Worm (Caenorhabditis elegans) whole organism, L2 larva: ENCODE results near the gene scl-1.

Experiments used
- C34F6.9 ChIP-seq: fragments of 150-350 bp; optimal IDR thresholded peaks from 2 replicates; lab custom pipeline; 2014; ENCODE audit warnings: missing biosample characterization, missing genetic modification characterization
- F13H6.1 ChIP-seq: sonication (generic microtip); optimal IDR thresholded peaks from 2 replicates; lab custom pipeline; 2016; ENCODE audit warnings: missing genetic modification characterization, missing compliant biosample characterization
- R02D3.7 ChIP-seq: fragments of 150-350 bp; optimal IDR thresholded peaks from 2 replicates; lab custom pipeline; 2014; ENCODE audit warnings: missing biosample characterization, missing genetic modification characterization
- Y55F3AM.14 ChIP-seq: fragments of 200-800 bp; sonication (Bioruptor generic); optimal IDR thresholded peaks from 2 replicates; lab custom pipeline; 2018; ENCODE audit warnings: mild to moderate bottlenecking, missing genetic modification characterization, missing compliant biosample characterization
- alr-1 ChIP-seq: fragments of 150-350 bp; optimal IDR thresholded peaks from 2 replicates; lab custom pipeline; 2014; ENCODE audit warnings: missing biosample characterization, missing genetic modification characterization
- aly-2 ChIP-seq: fragments of 150-350 bp; optimal IDR thresholded peaks from 2 replicates; lab custom pipeline; 2014; ENCODE audit warnings: missing biosample characterization, missing genetic modification characterization
- ama-1 ChIP-seq: fragments of 150-350 bp; optimal IDR thresholded peaks from 2 replicates; lab custom pipeline; 2018; ENCODE audit warnings: inconsistent platforms
- blmp-1 ChIP-seq: sonication (generic microtip); optimal IDR thresholded peaks from 2 replicates; lab custom pipeline; 2017; ENCODE audit warnings: missing genetic modification characterization, mild to moderate bottlenecking, missing compliant biosample characterization, antibody characterized with exemption, moderate library complexity; ENCODE audit not compliant: insufficient read depth
- ceh-16 ChIP-seq: fragments of 150-350 bp; optimal IDR thresholded peaks from 2 replicates; lab custom pipeline; 2014; ENCODE audit warnings: missing biosample characterization, missing genetic modification characterization
- ceh-82 ChIP-seq: fragments of 150-350 bp; optimal IDR thresholded peaks from 2 replicates; lab custom pipeline; 2014; ENCODE audit warnings: missing biosample characterization, missing genetic modification characterization
- dmd-4 ChIP-seq: sonication (generic microtip); optimal IDR thresholded peaks from 2 replicates; lab custom pipeline; 2017; ENCODE audit warnings: missing biosample characterization, missing genetic modification characterization
- egl-27 ChIP-seq: sonication (generic microtip); optimal IDR thresholded peaks from 3 replicates; lab custom pipeline; 2017; ENCODE audit warnings: missing biosample characterization, missing genetic modification reagents, missing genetic modification characterization
- elt-1 ChIP-seq: fragments of 150-350 bp; optimal IDR thresholded peaks from 2 replicates; lab custom pipeline; 2014; ENCODE audit warnings: missing biosample characterization, missing genetic modification characterization
- elt-3 ChIP-seq: sonication (generic microtip); optimal IDR thresholded peaks from 2 replicates; lab custom pipeline; 2017; ENCODE audit warnings: missing biosample characterization, missing genetic modification characterization
- fos-1 ChIP-seq: fragments of 150-350 bp; optimal IDR thresholded peaks from 2 replicates; lab custom pipeline; 2014; ENCODE audit warnings: missing biosample characterization, missing genetic modification characterization
- gmeb-1 ChIP-seq: fragments of 150-350 bp; optimal IDR thresholded peaks from 2 replicates; lab custom pipeline; 2014; ENCODE audit warnings: missing biosample characterization, missing genetic modification characterization
- lin-11 ChIP-seq: fragments of 150-350 bp; sonication (generic microtip); optimal IDR thresholded peaks from 2 replicates; lab custom pipeline; 2014; ENCODE audit warnings: missing biosample characterization, missing genetic modification characterization, inconsistent platforms, mixed read lengths
- lin-13 ChIP-seq: fragments of 150-350 bp; optimal IDR thresholded peaks from 2 replicates; lab custom pipeline; 2014; ENCODE audit warnings: missing biosample characterization, missing genetic modification reagents, missing genetic modification characterization
- lin-39 ChIP-seq: fragments of 150-350 bp; optimal IDR thresholded peaks from 2 replicates; lab custom pipeline; 2014; ENCODE audit warnings: missing biosample characterization, missing genetic modification reagents, missing genetic modification characterization
- lsy-2 ChIP-seq, 2 experiments: fragments of 150-350 bp in 1 of 2; sonication (generic microtip) in 1 of 2; optimal IDR thresholded peaks; 2 replicates each; lab custom pipeline; 2014 to 2017; ENCODE audit warnings: missing biosample characterization in 2 of 2, missing genetic modification characterization in 2 of 2
- mab-5 ChIP-seq: fragments of 150-350 bp; optimal IDR thresholded peaks from 2 replicates; lab custom pipeline; 2014; ENCODE audit warnings: missing biosample characterization, missing genetic modification characterization
- mbf-1 ChIP-seq: sonication (generic microtip); optimal IDR thresholded peaks from 2 replicates; lab custom pipeline; 2017; ENCODE audit warnings: missing biosample characterization, missing genetic modification characterization
- mdl-1 ChIP-seq, 2 experiments: fragments of 150-350 bp in 1 of 2; sonication (generic microtip) in 1 of 2; optimal IDR thresholded peaks; 2 replicates each; lab custom pipeline; 2017; ENCODE audit warnings: missing biosample characterization in 2 of 2, missing genetic modification characterization in 2 of 2
- nhr-10 ChIP-seq: sonication (generic microtip); optimal IDR thresholded peaks from 2 replicates; lab custom pipeline; 2017; ENCODE audit warnings: missing biosample characterization, missing genetic modification characterization
- nhr-12 ChIP-seq: fragments of 150-350 bp; optimal IDR thresholded peaks from 2 replicates; lab custom pipeline; 2014; ENCODE audit warnings: missing biosample characterization, missing genetic modification characterization
- nhr-129 ChIP-seq: fragments of 150-350 bp; optimal IDR thresholded peaks from 2 replicates; lab custom pipeline; 2014; ENCODE audit warnings: missing biosample characterization, missing genetic modification characterization
- nhr-21 ChIP-seq: fragments of 150-350 bp; optimal IDR thresholded peaks from 2 replicates; lab custom pipeline; 2014; ENCODE audit warnings: missing biosample characterization, missing genetic modification characterization
- nhr-23 ChIP-seq: fragments of 150-350 bp; optimal IDR thresholded peaks from 2 replicates; lab custom pipeline; 2014; ENCODE audit warnings: missing biosample characterization, missing genetic modification reagents, missing genetic modification characterization
- nhr-25 ChIP-seq: fragments of 150-350 bp; sonication (generic microtip); optimal IDR thresholded peaks from 3 replicates; lab custom pipeline; 2014; ENCODE audit warnings: missing biosample characterization, missing genetic modification characterization
- nhr-6 ChIP-seq: fragments of 150-350 bp; optimal IDR thresholded peaks from 2 replicates; lab custom pipeline; 2014; ENCODE audit warnings: missing biosample characterization, missing genetic modification characterization
- nhr-77 ChIP-seq: fragments of 150-350 bp; optimal IDR thresholded peaks from 2 replicates; lab custom pipeline; 2014; ENCODE audit warnings: missing biosample characterization, missing genetic modification characterization
- peb-1 ChIP-seq: fragments of 150-350 bp; optimal IDR thresholded peaks from 2 replicates; lab custom pipeline; 2014; ENCODE audit warnings: missing biosample characterization, missing genetic modification characterization
- sem-4 ChIP-seq: fragments of 150-350 bp; optimal IDR thresholded peaks from 2 replicates; lab custom pipeline; 2014; ENCODE audit warnings: missing biosample characterization, missing genetic modification reagents, missing genetic modification characterization
- skn-1 ChIP-seq: sonication (generic microtip); optimal IDR thresholded peaks from 2 replicates; lab custom pipeline; 2017; ENCODE audit warnings: missing biosample characterization, missing genetic modification characterization
- sma-9 ChIP-seq, 2 experiments: fragments of 150-350 bp in 1 of 2; sonication (generic microtip) in 1 of 2; optimal IDR thresholded peaks; 2 replicates each; lab custom pipeline; 2014 to 2016; ENCODE audit warnings: missing genetic modification characterization in 2 of 2, mild to moderate bottlenecking in 1 of 2, missing biosample characterization in 1 of 2, missing compliant biosample characterization in 1 of 2, missing genetic modification reagents in 1 of 2, moderate library complexity in 1 of 2
- unc-39 ChIP-seq: fragments of 150-350 bp; optimal IDR thresholded peaks from 2 replicates; lab custom pipeline; 2014; ENCODE audit warnings: missing biosample characterization, missing genetic modification characterization
- unc-55 ChIP-seq: fragments of 150-350 bp; sonication (generic microtip); optimal IDR thresholded peaks from 3 replicates; lab custom pipeline; 2014; ENCODE audit warnings: missing biosample characterization, missing genetic modification reagents, missing genetic modification characterization
- unc-62 ChIP-seq: fragments of 150-350 bp; optimal IDR thresholded peaks from 2 replicates; lab custom pipeline; 2014; ENCODE audit warnings: missing biosample characterization, missing genetic modification reagents, missing genetic modification characterization
- zag-1 ChIP-seq: fragments of 150-350 bp; optimal IDR thresholded peaks from 2 replicates; lab custom pipeline; 2014; ENCODE audit warnings: missing biosample characterization, missing genetic modification characterization
- ztf-1 ChIP-seq: fragments of 200-800 bp; sonication (Bioruptor generic); conservative IDR thresholded peaks from 2 replicates; pipeline ENCODE4 v1.3.6; 2022; ENCODE audit warnings: missing genetic modification characterization, missing compliant biosample characterization
- ztf-4 ChIP-seq: fragments of 150-350 bp; optimal IDR thresholded peaks from 2 replicates; lab custom pipeline; 2014; ENCODE audit warnings: missing biosample characterization, missing genetic modification characterization

The scl-1 gene

ce11 chrIV:13085675-13086074 lies 29.5 kb downstream of the scl-1 start:
- TF ChIP-seq unc-55 (GFP tag; lab: Kevin White, UChicago), result no peak
- no peak for TF ChIP-seq fos-1 (tag; lab: Kevin White, UChicago)
- no peak for TF ChIP-seq F13H6.1
- TF ChIP-seq nhr-12 (tag; lab: Kevin White, UChicago), result no peak
- TF ChIP-seq nhr-77 (tag; lab: Kevin White, UChicago), result no peak
- no peak for TF ChIP-seq lin-13
- TF ChIP-seq mbf-1 (tag; lab: Kevin White, UChicago), result no peak
- no peak for TF ChIP-seq R02D3.7
- TF ChIP-seq, all 48 proteins: peak for 0

- TF ChIP-seq gmeb-1 (tag; lab: Kevin White, UChicago) (no peak), ceh-16 (tag; lab: Kevin White, UChicago) (no peak), sem-4 (tag; lab: Kevin White, UChicago) (no peak), blmp-1 (tag; lab: Kevin White, UChicago) (no peak), ceh-82 (tag; lab: Kevin White, UChicago) (no peak), zag-1 (tag; lab: Kevin White, UChicago) (no peak), mab-5 (tag; lab: Kevin White, UChicago) (no peak), lin-39 (tag; lab: Kevin White, UChicago) (no peak)
Observed at ce11 chrIV:13086705-13087104, 30.6 kb downstream of the scl-1 start, which contains the start of gene spin-2. TSS of gene spin-2 (plus strand) at chrIV:13087005.

ce11 chrIV:13089671-13090242 lies 33.6 kb downstream of the scl-1 start:
- TF ChIP-seq Y55F3AM.14 (GFP tag; lab: Kevin White, UChicago) (no peak), elt-3 (tag; lab: Kevin White, UChicago) (no peak), gmeb-1 (tag; lab: Kevin White, UChicago) (no peak), lin-13 (no peak), R02D3.7 (no peak), F13H6.1 (no peak), sem-4 (tag; lab: Kevin White, UChicago) (no peak), ama-1 (no peak)
- TF ChIP-seq, all 48 proteins: peak for 0

DNA sequence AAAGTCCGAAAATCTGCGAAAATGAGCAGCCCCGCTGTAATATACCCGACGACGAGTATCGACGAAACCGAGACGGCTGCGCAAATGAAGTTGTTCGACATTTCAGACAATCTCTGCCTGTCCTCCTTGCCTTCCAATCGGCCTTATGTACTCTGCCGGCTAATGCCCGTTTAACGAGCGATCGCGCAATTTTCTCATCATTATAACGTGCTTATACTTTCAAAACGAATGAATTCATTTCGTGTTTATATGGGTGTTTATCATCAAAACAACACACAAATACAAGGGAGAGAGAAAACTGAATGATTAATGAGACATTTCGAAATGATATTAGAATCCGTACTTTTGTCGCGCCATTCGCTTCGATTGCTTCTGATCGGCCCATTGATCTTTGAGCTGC lies 34.8 kb downstream of the scl-1 start, which contains the start of gene col-132:
Gene col-132, minus strand, starts transcription at position 101 of the 400 bp plus-strand sequence.
- TF ChIP-seq sma-9 (GFP tag; optimal IDR thresholded peaks at IDR 0.05; lab: Kevin White, UChicago) (no peak), sma-9 (tag; optimal IDR thresholded peaks at IDR 0.05; lab: Kevin White, UChicago) (no peak), C34F6.9 (tag; lab: Kevin White, UChicago) (no peak), unc-39 (tag; lab: Kevin White, UChicago) (no peak), lsy-2 (tag; optimal IDR thresholded peaks at IDR 0.05; lab: Kevin White, UChicago) (no peak), ceh-16 (tag; lab: Kevin White, UChicago) (no peak), ztf-4 (tag; lab: Kevin White, UChicago) (no peak), nhr-129 (no peak), lin-13 (no peak), R02D3.7 (no peak), lin-11 (tag; lab: Kevin White, UChicago) (no peak), elt-1 (tag; lab: Kevin White, UChicago) (no peak), Y55F3AM.14 (GFP tag; lab: Kevin White, UChicago) (no peak), egl-27 (no peak)

DNA sequence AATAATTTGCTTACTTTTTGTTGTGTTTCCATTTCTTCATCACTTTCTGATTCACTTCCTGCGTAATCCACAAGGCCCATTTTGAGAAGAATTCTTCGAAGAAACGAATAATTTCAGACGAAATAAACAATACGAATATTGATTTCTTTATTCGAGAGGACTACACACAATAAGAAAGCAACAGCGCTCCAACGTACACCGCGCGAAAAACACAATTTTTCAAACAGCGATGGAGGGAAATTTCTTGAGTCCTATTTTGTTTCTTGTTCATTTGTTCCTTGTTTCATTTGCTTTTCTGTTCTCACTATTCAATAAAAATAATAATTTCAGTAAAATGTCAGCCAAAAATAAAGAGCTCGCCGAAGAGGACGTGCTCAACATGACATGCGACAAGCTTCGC lies 37.6 kb downstream of the scl-1 start, which contains the start of the genes prcc-1 and C39E9.12:
Gene prcc-1, minus strand, starts transcription at position 119 of the 400 bp plus-strand sequence.
Gene C39E9.12, plus strand, starts transcription at position 331 of the 400 bp plus-strand sequence.
- TF ChIP-seq R02D3.7, result no peak
- TF ChIP-seq nhr-21 (tag; lab: Kevin White, UChicago), result no peak
- peak; percentile 87 for TF ChIP-seq gmeb-1 (tag; lab: Kevin White, UChicago)
- peak; percentile 23 for TF ChIP-seq nhr-6
- no peak for TF ChIP-seq lin-13
- no peak for TF ChIP-seq Y55F3AM.14 (GFP tag; lab: Kevin White, UChicago)
- TF ChIP-seq nhr-25 (tag; lab: Kevin White, UChicago), result no peak
- no peak for TF ChIP-seq nhr-12 (tag; lab: Kevin White, UChicago)
- no peak for TF ChIP-seq lin-11 (tag; lab: Kevin White, UChicago)
- TF ChIP-seq mab-5 (tag; lab: Kevin White, UChicago), result no peak
- TF ChIP-seq mbf-1 (tag; lab: Kevin White, UChicago), result no peak
- TF ChIP-seq blmp-1 (tag; lab: Kevin White, UChicago), result no peak
- TF ChIP-seq nhr-77 (tag; lab: Kevin White, UChicago), result no peak
- TF ChIP-seq zag-1 (tag; lab: Kevin White, UChicago), result no peak
- TF ChIP-seq ztf-4 (tag; lab: Kevin White, UChicago), result no peak
- no peak for TF ChIP-seq aly-2
- TF ChIP-seq ama-1, result no peak
- no peak for TF ChIP-seq skn-1 (tag; lab: Kevin White, UChicago)
- no peak for TF ChIP-seq unc-62 (GFP tag; lab: Kevin White, UChicago)
- peak; percentile 96 for TF ChIP-seq nhr-129
- no peak for TF ChIP-seq unc-39 (tag; lab: Kevin White, UChicago)
- no peak for TF ChIP-seq mdl-1 (tag; optimal IDR thresholded peaks at IDR 0.05; lab: Kevin White, UChicago)
- no peak for TF ChIP-seq ztf-1 (GFP tag; lab: Robert Waterston, UW)
- TF ChIP-seq sem-4 (tag; lab: Kevin White, UChicago), result no peak
- no peak for TF ChIP-seq peb-1
- TF ChIP-seq ceh-16 (tag; lab: Kevin White, UChicago), result no peak
- no peak for TF ChIP-seq nhr-10 (tag; lab: Kevin White, UChicago)
- TF ChIP-seq nhr-23, result no peak
- no peak for TF ChIP-seq alr-1 (tag; lab: Kevin White, UChicago)
- no peak for TF ChIP-seq dmd-4 (tag; lab: Kevin White, UChicago)
- no peak for TF ChIP-seq ceh-82 (tag; lab: Kevin White, UChicago)
- no peak for TF ChIP-seq F13H6.1
